Worm (Caenorhabditis elegans) whole organism, L4 larva: Measurements from ENCODE around the gene ptr-1.

Source experiments
- F26F4.8 ChIP-seq: fragments of 200-800 bp; sonication (Bioruptor generic); conservative IDR thresholded peaks from 2 replicates; pipeline ENCODE4 v1.3.6; 2022; ENCODE audit warnings: missing genetic modification characterization, missing compliant biosample characterization
- T26A8.4 ChIP-seq: fragments of 200-800 bp; sonication (Bioruptor generic); IDR thresholded peaks from 2 replicates; pipeline ENCODE4 v1.3.6; 2022; ENCODE audit warnings: missing genetic modification characterization, missing compliant biosample characterization
- ama-1 ChIP-seq: fragments of 150-350 bp; optimal IDR thresholded peaks from 2 replicates; lab custom pipeline; 2014; ENCODE audit warnings: inconsistent platforms, mixed read lengths
- ceh-28 ChIP-seq: fragments of 150-350 bp; optimal IDR thresholded peaks from 2 replicates; lab custom pipeline; 2014; ENCODE audit warnings: missing biosample characterization, missing genetic modification reagents, missing genetic modification characterization
- ceh-44 ChIP-seq: fragments of 200-800 bp; sonication (Bioruptor generic); IDR thresholded peaks from 2 replicates; pipeline ENCODE4 v1.3.6; 2022; ENCODE audit warnings: missing genetic modification reagents, missing genetic modification characterization, missing compliant biosample characterization
- ctbp-1 ChIP-seq: fragments of 200-800 bp; sonication (Bioruptor generic); IDR thresholded peaks from 2 replicates; pipeline ENCODE4 v1.3.6; 2022; ENCODE audit warnings: missing genetic modification reagents, missing genetic modification characterization, missing compliant biosample characterization
- daf-16 ChIP-seq, 3 experiments: sonication (generic microtip); optimal IDR thresholded peaks; 2 replicates each; lab custom pipeline; 2016 to 2017; ENCODE audit warnings: missing genetic modification characterization in 3 of 3, missing genetic modification reagents in 3 of 3, mild to moderate bottlenecking in 2 of 3, missing compliant biosample characterization in 2 of 3, missing biosample characterization in 1 of 3, moderate library complexity in 1 of 3
- daf-8 ChIP-seq: fragments of 200-800 bp; sonication (Bioruptor generic); IDR thresholded peaks from 2 replicates; pipeline ENCODE4 v1.3.6; 2022; ENCODE audit warnings: missing genetic modification characterization, missing compliant biosample characterization
- dmd-8 ChIP-seq: fragments of 200-800 bp; sonication (Bioruptor generic); IDR thresholded peaks from 2 replicates; pipeline ENCODE4 v1.3.6; 2022; ENCODE audit warnings: missing genetic modification characterization, missing compliant biosample characterization
- duxl-1 ChIP-seq: sonication (generic microtip); optimal IDR thresholded peaks from 2 replicates; lab custom pipeline; 2016; ENCODE audit warnings: mild to moderate bottlenecking, missing genetic modification characterization, moderate library complexity, missing compliant biosample characterization; ENCODE audit not compliant: poor library complexity
- egl-43 ChIP-seq: fragments of 200-800 bp; sonication (Bioruptor generic); IDR thresholded peaks from 2 replicates; pipeline ENCODE4 v1.3.6; 2022; ENCODE audit warnings: missing genetic modification reagents, missing genetic modification characterization, missing compliant biosample characterization
- gei-8 ChIP-seq: fragments of 200-800 bp; sonication (Bioruptor generic); optimal IDR thresholded peaks from 2 replicates; lab custom pipeline; 2018; ENCODE audit warnings: mild to moderate bottlenecking, missing genetic modification characterization, missing compliant biosample characterization
- hlh-11 ChIP-seq: fragments of 200-800 bp; sonication (Bioruptor generic); optimal IDR thresholded peaks from 2 replicates; lab custom pipeline; 2018; ENCODE audit warnings: mild to moderate bottlenecking, missing genetic modification characterization, missing compliant biosample characterization
- lin-1 ChIP-seq: fragments of 200-800 bp; sonication (Bioruptor generic); IDR thresholded peaks from 2 replicates; pipeline ENCODE4 v1.3.6; 2022; ENCODE audit warnings: missing genetic modification reagents, missing genetic modification characterization, missing compliant biosample characterization
- lin-15B ChIP-seq: fragments of 150-350 bp; sonication (generic microtip); optimal IDR thresholded peaks from 3 replicates; lab custom pipeline; 2014; ENCODE audit warnings: missing biosample characterization, missing genetic modification characterization
- lsy-2 ChIP-seq, 2 experiments: fragments of 150-350 bp in 1 of 2; sonication (generic microtip) in 1 of 2; optimal IDR thresholded peaks; 2 replicates each; lab custom pipeline; 2014 to 2017; ENCODE audit warnings: missing biosample characterization in 2 of 2, missing genetic modification characterization in 2 of 2
- madf-5 ChIP-seq, 2 experiments: fragments of 200-800 bp; sonication (Bioruptor generic); IDR thresholded peaks; 2 replicates each; pipeline ENCODE4 v1.3.6; 2022; ENCODE audit warnings: missing compliant biosample characterization in 2 of 2, missing genetic modification characterization in 2 of 2
- madf-9 ChIP-seq: fragments of 200-800 bp; sonication (Bioruptor generic); conservative IDR thresholded peaks from 2 replicates; pipeline ENCODE4 v1.3.6; 2022; ENCODE audit warnings: missing genetic modification reagents, missing genetic modification characterization, missing compliant biosample characterization
- mep-1 ChIP-seq: fragments of 150-350 bp; sonication (generic microtip); optimal IDR thresholded peaks from 3 replicates; lab custom pipeline; 2014; ENCODE audit warnings: missing biosample characterization, missing genetic modification characterization
- mes-2 ChIP-seq: sonication (generic microtip); optimal IDR thresholded peaks from 2 replicates; lab custom pipeline; 2016; ENCODE audit warnings: missing genotype, mild to moderate bottlenecking, missing genetic modification characterization, missing compliant biosample characterization; ENCODE audit not compliant: poor library complexity, severe bottlenecking
- nhr-11 ChIP-seq: fragments of 150-350 bp; optimal IDR thresholded peaks from 2 replicates; lab custom pipeline; 2014; ENCODE audit warnings: missing biosample characterization, missing genetic modification characterization
- nhr-111 ChIP-seq: fragments of 200-800 bp; sonication (Bioruptor generic); optimal IDR thresholded peaks from 2 replicates; lab custom pipeline; 2018; ENCODE audit warnings: mild to moderate bottlenecking, missing genetic modification characterization, missing compliant biosample characterization
- nhr-25 ChIP-seq: sonication (generic microtip); optimal IDR thresholded peaks from 2 replicates; lab custom pipeline; 2017; ENCODE audit warnings: missing genetic modification characterization, mild to moderate bottlenecking, missing compliant biosample characterization, antibody characterized with exemption, moderate library complexity, borderline replicate concordance; ENCODE audit not compliant: insufficient read depth
- nhr-28 ChIP-seq: fragments of 150-350 bp; optimal IDR thresholded peaks from 2 replicates; lab custom pipeline; 2014; ENCODE audit warnings: missing biosample characterization, missing genetic modification characterization
- nhr-42 ChIP-seq: fragments of 200-800 bp; sonication (Bioruptor generic); IDR thresholded peaks from 2 replicates; pipeline ENCODE4 v1.3.6; 2022; ENCODE audit warnings: missing genetic modification characterization, missing compliant biosample characterization
- nhr-48 ChIP-seq: sonication (generic microtip); optimal IDR thresholded peaks from 2 replicates; lab custom pipeline; 2016; ENCODE audit warnings: mild to moderate bottlenecking, missing genetic modification characterization, missing compliant biosample characterization
- nhr-77 ChIP-seq: fragments of 150-350 bp; optimal IDR thresholded peaks from 2 replicates; lab custom pipeline; 2014; ENCODE audit warnings: missing biosample characterization, missing genetic modification characterization
- pha-4 ChIP-seq, 2 experiments: fragments of 150-350 bp in 1 of 2; fragments of 200-800 bp in 1 of 2; sonication (Bioruptor generic) in 1 of 2; IDR thresholded peaks in 1 of 2; optimal IDR thresholded peaks in 1 of 2; 2 replicates each; pipeline versions ENCODE4 v1.3.6 to Lab custom; 2014 to 2022; ENCODE audit warnings: missing genetic modification characterization in 2 of 2, missing genetic modification reagents in 2 of 2, missing biosample characterization in 1 of 2, missing compliant biosample characterization in 1 of 2
- snpc-1.2 ChIP-seq: fragments of 200-800 bp; sonication (Bioruptor generic); IDR thresholded peaks from 2 replicates; pipeline ENCODE4 v1.3.6; 2022; ENCODE audit warnings: missing genetic modification reagents, missing genetic modification characterization, missing compliant biosample characterization
- unc-62 ChIP-seq, 3 experiments: fragments of 150-350 bp in 1 of 3; sonication (generic microtip); optimal IDR thresholded peaks in 2 of 3; peaks in 1 of 3; 1 replicate in 1 of 3; 2 replicates in 2 of 3; lab custom pipeline; 2014 to 2017; ENCODE audit warnings: missing biosample characterization in 3 of 3, missing genetic modification characterization in 3 of 3, missing genetic modification reagents in 3 of 3, missing genotype in 1 of 3
- zip-2 ChIP-seq: fragments of 150-350 bp; optimal IDR thresholded peaks from 2 replicates; lab custom pipeline; 2014; ENCODE audit warnings: missing biosample characterization, missing genetic modification characterization

Gene ptr-1

ce11 chrV:9165073-9165699 lies 16.3 kb downstream of the ptr-1 start, which contains the start of gene col-10:
Gene col-10 (minus strand): TSS chrV:9165307.
- TF ChIP-seq mep-1 (tag; lab: Kevin White, UChicago), result peak; percentile 3
- TF ChIP-seq dmd-8 (GFP tag; lab: Robert Waterston, UW), result no peak
- peak; percentile 76 for TF ChIP-seq nhr-25 (tag; lab: Kevin White, UChicago)
- TF ChIP-seq ceh-44 (GFP tag; lab: Robert Waterston, UW), result no peak
- TF ChIP-seq madf-5 (GFP tag; IDR thresholded peaks at IDR 0.05; lab: Robert Waterston, UW), result no peak
- peak; percentile 35; the same call in 1 of the 2 replicates for TF ChIP-seq snpc-1.2 (GFP tag; lab: Robert Waterston, UW)
- no peak for TF ChIP-seq duxl-1 (tag; lab: Kevin White, UChicago)
- TF ChIP-seq lsy-2 (tag; optimal IDR thresholded peaks at IDR 0.05; lab: Kevin White, UChicago), result no peak
- TF ChIP-seq nhr-42, result 0 out of 2 replicates have a peak, but pooled peaks have one; percentile 18
- peak; percentile 6 for TF ChIP-seq hlh-11
- TF ChIP-seq T26A8.4 (GFP tag; lab: Robert Waterston, UW), result 0 out of 2 replicates have a peak, but pooled peaks have one; percentile 33
- TF ChIP-seq nhr-28 (tag; lab: Kevin White, UChicago), result peak; percentile 41
- no peak for TF ChIP-seq pha-4 (GFP tag; IDR thresholded peaks at IDR 0.05; lab: Robert Waterston, UW)
- no peak for TF ChIP-seq pha-4 (tag; optimal IDR thresholded peaks at IDR 0.05; lab: Kevin White, UChicago)
- peak; percentile 95 for TF ChIP-seq ama-1 (lab: Kevin White, UChicago)
- peak in 1 of 2 experiments; percentile 66 for TF ChIP-seq unc-62 (GFP tag; optimal IDR thresholded peaks at IDR 0.05 in 1 of 2; lab: Kevin White, UChicago)
- TF ChIP-seq unc-62 (tag; optimal IDR thresholded peaks at IDR 0.05; lab: Kevin White, UChicago), result no peak
- TF ChIP-seq, all 104 proteins: peak for 9

ce11 chrV:9163897-9164296 lies 17.6 kb downstream of the ptr-1 start:
- TF ChIP-seq T26A8.4 (GFP tag; lab: Robert Waterston, UW) (0 out of 2 replicates have a peak, but pooled peaks have one; percentile 52), nhr-77 (tag; lab: Kevin White, UChicago) (no peak), mes-2 (tag; lab: Kevin White, UChicago) (peak; percentile 35), lin-15B (tag; lab: Kevin White, UChicago) (no peak), gei-8 (no peak), egl-43 (GFP tag; lab: Robert Waterston, UW) (no peak), nhr-111 (no peak), mep-1 (tag; lab: Kevin White, UChicago) (peak; percentile 39), unc-62 (GFP tag; optimal IDR thresholded peaks at IDR 0.05 in 1 of 2; lab: Kevin White, UChicago) (peak in 1 of 2 experiments; percentile 24), unc-62 (tag; optimal IDR thresholded peaks at IDR 0.05; lab: Kevin White, UChicago) (no peak), madf-9 (GFP tag; lab: Robert Waterston, UW) (no peak), ctbp-1 (GFP tag; lab: Robert Waterston, UW) (no peak), dmd-8 (GFP tag; lab: Robert Waterston, UW) (no peak), lin-1 (GFP tag; lab: Robert Waterston, UW) (no peak), ama-1 (lab: Kevin White, UChicago) (peak; percentile 98), ceh-28 (tag; lab: Kevin White, UChicago) (no peak), nhr-25 (tag; lab: Kevin White, UChicago) (no peak), zip-2 (tag; lab: Kevin White, UChicago) (no peak), daf-8 (GFP tag; lab: Robert Waterston, UW) (no peak)

ce11 chrV:9162955-9163468 lies 18.5 kb downstream of the ptr-1 start, which contains the start of gene col-145:
Gene col-145 (minus strand): TSS chrV:9163005.
- TF ChIP-seq nhr-48 (tag; lab: Kevin White, UChicago), result no peak
- no peak for TF ChIP-seq nhr-11 (tag; lab: Kevin White, UChicago)
- TF ChIP-seq F26F4.8, result no peak
- TF ChIP-seq daf-16 (GFP tag; optimal IDR thresholded peaks at IDR 0.05; lab: Kevin White, UChicago), result no peak
- no peak for TF ChIP-seq daf-16 (tag; optimal IDR thresholded peaks at IDR 0.05; lab: Kevin White, UChicago)
